Worm (Caenorhabditis elegans): Measurements from ENCODE around the gene K12H4.7.
A peak's percentile ranks its signal among the peaks of the same experiment; 100 is the strongest.

The K12H4.7 gene

DNA sequence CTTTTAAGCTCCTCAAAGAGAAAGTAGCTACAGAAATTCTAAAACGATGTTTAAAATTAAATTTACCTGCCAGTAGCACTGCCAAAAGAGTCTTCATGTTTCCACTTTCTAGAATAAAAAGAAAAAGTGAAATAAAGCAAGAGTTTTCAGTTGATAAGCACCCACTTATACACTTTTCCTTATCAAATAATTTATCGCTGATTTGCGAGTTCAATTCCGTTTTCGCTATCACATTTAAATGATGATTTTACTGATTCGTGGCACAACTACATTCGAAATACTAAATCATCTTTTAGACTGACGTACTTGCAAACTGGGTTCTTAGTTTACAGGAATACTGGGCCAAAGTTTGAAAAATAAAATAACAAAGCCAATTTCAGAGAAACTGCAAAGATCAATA lies at the start of gene K12H4.7:
Gene K12H4.7, minus strand, starts transcription at position 138 of the 400 bp plus-strand sequence.
- TF ChIP-seq blmp-1 (tag; optimal IDR thresholded peaks at IDR 0.05), result no peak
- no peak for TF ChIP-seq nhr-28 (tag; optimal IDR thresholded peaks at IDR 0.05)
- TF ChIP-seq sptf-1 (tag; optimal IDR thresholded peaks at IDR 0.05), result no peak
- no peak for TF ChIP-seq pha-4 (tag; optimal IDR thresholded peaks at IDR 0.05)
- TF ChIP-seq mep-1 (tag; optimal IDR thresholded peaks at IDR 0.05), result no peak
- no peak for TF ChIP-seq ces-1 (GFP tag; optimal IDR thresholded peaks at IDR 0.05)
- no peak for TF ChIP-seq mab-5 (tag; optimal IDR thresholded peaks at IDR 0.05)
- no peak for TF ChIP-seq ceh-39 (tag; optimal IDR thresholded peaks at IDR 0.05)
- no peak for TF ChIP-seq ztf-11 (tag; optimal IDR thresholded peaks at IDR 0.05)
- no peak for TF ChIP-seq sem-2 (GFP tag; optimal IDR thresholded peaks at IDR 0.05)
- no peak for TF ChIP-seq unc-120 (tag; optimal IDR thresholded peaks at IDR 0.05; ENCODE audit: poor library complexity, severe bottlenecking)
- TF ChIP-seq ceh-43 (GFP tag; optimal IDR thresholded peaks at IDR 0.05), result no peak
- TF ChIP-seq nhr-12 (tag; optimal IDR thresholded peaks at IDR 0.05), result no peak
- TF ChIP-seq lin-13 (tag; optimal IDR thresholded peaks at IDR 0.05), result no peak
- TF ChIP-seq hlh-1 (tag; optimal IDR thresholded peaks at IDR 0.05), result no peak

ce11 chrIII:8099022-8099421 lies 48.1 kb upstream of the K12H4.7 start, which contains the start of gene K06H7.1:
Gene K06H7.1 (plus strand): TSS chrIII:8099322.
- TF ChIP-seq drap-1 (GFP tag; optimal IDR thresholded peaks at IDR 0.05) (no peak), unc-62 (GFP tag; optimal IDR thresholded peaks at IDR 0.05) (no peak), mep-1 (tag; optimal IDR thresholded peaks at IDR 0.05) (no peak), mls-2 (tag; optimal IDR thresholded peaks at IDR 0.05) (no peak), elt-1 (tag; optimal IDR thresholded peaks at IDR 0.05; ENCODE audit: borderline replicate concordance, insufficient read depth) (no peak), ceh-39 (tag; optimal IDR thresholded peaks at IDR 0.05) (no peak), lsy-2 (tag; optimal IDR thresholded peaks at IDR 0.05) (no peak), nhr-28 (tag; optimal IDR thresholded peaks at IDR 0.05) (no peak), unc-39 (tag; optimal IDR thresholded peaks at IDR 0.05) (no peak), ztf-11 (tag; optimal IDR thresholded peaks at IDR 0.05) (no peak), snpc-4 (tag; optimal IDR thresholded peaks at IDR 0.05) (no peak), nhr-237 (tag; optimal IDR thresholded peaks at IDR 0.05) (no peak)

ce11 chrIII:8098116-8098515 lies 47.2 kb upstream of the K12H4.7 start, which contains the start of gene K06H7.8:
Gene K06H7.8 (minus strand): TSS chrIII:8098216.
- no peak for TF ChIP-seq ceh-43 (GFP tag; optimal IDR thresholded peaks at IDR 0.05)
- no peak for TF ChIP-seq elt-1 (tag; optimal IDR thresholded peaks at IDR 0.05; ENCODE audit: borderline replicate concordance, insufficient read depth)

DNA sequence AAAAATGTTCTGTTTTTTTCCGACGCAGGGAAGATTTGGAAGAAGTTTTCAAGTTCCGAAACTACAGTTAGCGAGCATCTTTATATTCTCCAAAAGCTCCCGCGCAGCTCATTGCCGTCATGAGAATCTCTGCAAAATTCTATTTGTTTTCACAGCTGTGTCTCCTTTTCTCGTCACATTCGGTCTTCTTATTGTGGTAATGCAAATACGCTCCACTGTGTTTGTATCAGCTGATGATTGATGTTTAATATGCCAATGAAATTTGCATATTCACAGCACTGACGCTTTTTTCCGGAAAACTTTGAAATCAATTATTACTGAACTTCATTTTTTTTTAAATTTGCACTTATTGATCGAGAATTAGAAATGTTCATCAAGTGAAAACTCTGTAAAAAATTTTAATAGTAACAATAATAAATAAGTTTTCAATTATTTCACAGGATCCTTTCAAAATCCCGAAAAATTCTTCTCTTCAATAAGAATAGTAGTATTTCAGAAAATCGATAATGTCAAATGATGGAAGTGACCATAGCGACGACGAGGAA lies 42.3 kb upstream of the K12H4.7 start, which contains the start of gene K06H7.2:
Gene K06H7.2, plus strand, starts transcription at position 495 of the 545 bp plus-strand sequence.
- TF ChIP-seq nhr-28 (tag; optimal IDR thresholded peaks at IDR 0.05), result no peak
- TF ChIP-seq M03D4.4 (tag; optimal IDR thresholded peaks at IDR 0.05), result no peak
- no peak for TF ChIP-seq elt-1 (tag; optimal IDR thresholded peaks at IDR 0.05; ENCODE audit: borderline replicate concordance, insufficient read depth)
- no peak for TF ChIP-seq cnd-1 (tag; optimal IDR thresholded peaks at IDR 0.05)
- peak; percentile 74 for TF ChIP-seq pha-4 (tag; optimal IDR thresholded peaks at IDR 0.05)
- TF ChIP-seq zip-8 (tag; optimal IDR thresholded peaks at IDR 0.05), result no peak
- TF ChIP-seq lsy-2 (tag; optimal IDR thresholded peaks at IDR 0.05), result peak; percentile 77
- TF ChIP-seq snpc-4 (tag; optimal IDR thresholded peaks at IDR 0.05), result no peak
- TF ChIP-seq blmp-1 (tag; optimal IDR thresholded peaks at IDR 0.05), result no peak
- TF ChIP-seq nhr-237 (tag; optimal IDR thresholded peaks at IDR 0.05), result peak; percentile 53
- peak; percentile 74 for TF ChIP-seq unc-62 (GFP tag; optimal IDR thresholded peaks at IDR 0.05)
- no peak for TF ChIP-seq elt-3 (tag; optimal IDR thresholded peaks at IDR 0.05)
- no peak for TF ChIP-seq unc-120 (tag; optimal IDR thresholded peaks at IDR 0.05; ENCODE audit: poor library complexity, severe bottlenecking)
- no peak for TF ChIP-seq ceh-43 (GFP tag; optimal IDR thresholded peaks at IDR 0.05)
- no peak for TF ChIP-seq ztf-11 (tag; optimal IDR thresholded peaks at IDR 0.05)
- peak; percentile 91 for TF ChIP-seq ces-1 (GFP tag; optimal IDR thresholded peaks at IDR 0.05)
- no peak for TF ChIP-seq bed-3 (GFP tag; optimal IDR thresholded peaks at IDR 0.05)
- TF ChIP-seq sptf-1 (tag; optimal IDR thresholded peaks at IDR 0.05), result no peak
- TF ChIP-seq drap-1 (GFP tag; optimal IDR thresholded peaks at IDR 0.05), result no peak
- TF ChIP-seq hlh-1 (tag; optimal IDR thresholded peaks at IDR 0.05), result peak; percentile 53
- TF ChIP-seq ham-2 (GFP tag; optimal IDR thresholded peaks at IDR 0.05), result no peak
- peak; percentile 19 for TF ChIP-seq mls-2 (tag; optimal IDR thresholded peaks at IDR 0.05)
- TF ChIP-seq ceh-39 (tag; optimal IDR thresholded peaks at IDR 0.05), result no peak
- TF ChIP-seq nhr-12 (tag; optimal IDR thresholded peaks at IDR 0.05), result no peak
- peak; percentile 84 for TF ChIP-seq mep-1 (tag; optimal IDR thresholded peaks at IDR 0.05)

DNA sequence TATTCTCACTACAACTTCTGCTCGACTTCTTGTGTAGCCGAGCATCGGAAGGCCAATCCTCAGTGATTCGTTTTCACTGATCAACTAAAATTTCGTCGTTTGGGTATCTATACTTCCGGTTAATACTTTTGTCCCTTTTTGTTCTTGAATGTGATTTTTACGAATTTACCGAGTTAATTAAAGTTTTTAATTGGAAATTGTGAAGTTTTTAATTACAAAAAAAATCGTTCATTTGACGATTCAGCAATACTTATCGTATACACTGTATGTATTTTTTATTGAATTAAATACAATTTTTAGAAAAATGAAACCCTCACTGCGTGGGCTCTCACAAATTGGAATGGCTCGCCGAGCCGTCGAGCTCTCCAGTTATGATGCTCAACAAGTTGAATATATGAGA lies 40.5 kb upstream of the K12H4.7 start, which contains the start of gene idi-1:
Gene idi-1, plus strand, starts transcription at position 301 of the 400 bp plus-strand sequence.
- TF ChIP-seq unc-39 (tag; optimal IDR thresholded peaks at IDR 0.05) (no peak), mab-5 (tag; optimal IDR thresholded peaks at IDR 0.05) (no peak), elt-1 (tag; optimal IDR thresholded peaks at IDR 0.05; ENCODE audit: borderline replicate concordance, insufficient read depth) (no peak), mls-2 (tag; optimal IDR thresholded peaks at IDR 0.05) (no peak), unc-120 (tag; optimal IDR thresholded peaks at IDR 0.05; ENCODE audit: poor library complexity, severe bottlenecking) (no peak), lsy-2 (tag; optimal IDR thresholded peaks at IDR 0.05) (no peak), ceh-83 (GFP tag; optimal IDR thresholded peaks at IDR 0.05) (no peak), snpc-4 (tag; optimal IDR thresholded peaks at IDR 0.05) (no peak), mep-1 (tag; optimal IDR thresholded peaks at IDR 0.05) (no peak), nhr-2 (tag; optimal IDR thresholded peaks at IDR 0.05) (no peak), tbx-8 (GFP tag; optimal IDR thresholded peaks at IDR 0.05) (no peak)

Measured in whole organism, mixed stage, embryonic.